Worm (Caenorhabditis elegans) whole organism, young adult: ENCODE data around the gene snb-7.

ENCODE experiments used
- B0019.2 ChIP-seq: fragments of 200-800 bp; sonication (Bioruptor generic); conservative IDR thresholded peaks from 2 replicates; pipeline ENCODE4 v1.3.6; 2022; ENCODE audit warnings: missing genetic modification reagents, missing genetic modification characterization, missing compliant biosample characterization
- B0035.1 ChIP-seq: sonication (generic microtip); optimal IDR thresholded peaks from 2 replicates; lab custom pipeline; 2016; ENCODE audit warnings: missing genetic modification characterization, mild to moderate bottlenecking, missing compliant biosample characterization, missing genotype, missing genetic modification reagents
- C06A6.2 ChIP-seq: fragments of 200-800 bp; sonication (Bioruptor generic); conservative IDR thresholded peaks from 2 replicates; pipeline ENCODE4 v1.3.6; 2022; ENCODE audit warnings: missing genetic modification characterization, missing compliant biosample characterization
- F10E7.11 ChIP-seq: sonication (generic microtip); optimal IDR thresholded peaks from 2 replicates; lab custom pipeline; 2017; ENCODE audit warnings: mild to moderate bottlenecking, missing genetic modification characterization, moderate library complexity, missing compliant biosample characterization
- F52B5.7 ChIP-seq: sonication (generic microtip); optimal IDR thresholded peaks from 2 replicates; lab custom pipeline; 2016; ENCODE audit warnings: mild to moderate bottlenecking, missing genetic modification characterization, missing compliant biosample characterization
- F55B11.4 ChIP-seq: sonication (generic microtip); optimal IDR thresholded peaks from 2 replicates; lab custom pipeline; 2016; ENCODE audit warnings: missing compliant biosample characterization, missing genetic modification characterization, borderline replicate concordance; ENCODE audit not compliant: insufficient read depth
- F57C9.4 ChIP-seq: sonication (generic microtip); optimal IDR thresholded peaks from 2 replicates; lab custom pipeline; 2017; ENCODE audit warnings: mild to moderate bottlenecking, missing genetic modification characterization, missing compliant biosample characterization
- K11D2.4 ChIP-seq: fragments of 200-800 bp; sonication (Bioruptor generic); IDR thresholded peaks from 2 replicates; pipeline ENCODE4 v1.3.6; 2022; ENCODE audit warnings: missing genetic modification reagents, missing genetic modification characterization, missing compliant biosample characterization
- Y53F4B.3 ChIP-seq: fragments of 200-800 bp; sonication (Bioruptor generic); IDR thresholded peaks from 2 replicates; pipeline ENCODE4 v1.3.6; 2022; ENCODE audit warnings: missing genetic modification reagents, missing genetic modification characterization, missing compliant biosample characterization
- Y56A3A.18 ChIP-seq: fragments of 200-800 bp; sonication (Bioruptor generic); IDR thresholded peaks from 2 replicates; pipeline ENCODE4 v1.3.6; 2022; ENCODE audit warnings: missing genetic modification reagents, missing genetic modification characterization, missing compliant biosample characterization
- Y67H2A.10 ChIP-seq: fragments of 200-800 bp; sonication (Bioruptor generic); conservative IDR thresholded peaks from 2 replicates; pipeline ENCODE4 v1.3.6; 2022; ENCODE audit warnings: missing genetic modification reagents, missing genetic modification characterization, missing compliant biosample characterization
- ZK185.1 ChIP-seq: sonication (generic microtip); optimal IDR thresholded peaks from 2 replicates; lab custom pipeline; 2016; ENCODE audit warnings: mild to moderate bottlenecking, missing genetic modification characterization, missing compliant biosample characterization; ENCODE audit not compliant: poor library complexity, severe bottlenecking
- akir-1 ChIP-seq: fragments of 200-800 bp; sonication (Bioruptor generic); optimal IDR thresholded peaks from 2 replicates; lab custom pipeline; 2018; ENCODE audit warnings: mild to moderate bottlenecking, missing genetic modification characterization, moderate library complexity, missing compliant biosample characterization
- athp-1 ChIP-seq: sonication (generic microtip); optimal IDR thresholded peaks from 2 replicates; lab custom pipeline; 2017; ENCODE audit warnings: mild to moderate bottlenecking, missing genetic modification characterization, missing compliant biosample characterization
- attf-5 ChIP-seq: fragments of 200-800 bp; sonication (Bioruptor generic); optimal IDR thresholded peaks from 2 replicates; lab custom pipeline; 2018; ENCODE audit warnings: mild to moderate bottlenecking, missing genetic modification characterization, missing compliant biosample characterization
- bed-1 ChIP-seq: fragments of 200-800 bp; sonication (Bioruptor generic); IDR thresholded peaks from 2 replicates; pipeline ENCODE4 v1.3.6; 2022; ENCODE audit warnings: missing genetic modification reagents, missing genetic modification characterization, missing compliant biosample characterization
- cebp-1 ChIP-seq, 2 experiments: fragments of 200-800 bp in 1 of 2; sonication (Bioruptor generic) in 1 of 2; sonication (generic microtip) in 1 of 2; IDR thresholded peaks in 1 of 2; optimal IDR thresholded peaks in 1 of 2; 2 replicates each; pipeline versions ENCODE4 v1.3.6 to Lab custom; 2017 to 2022; ENCODE audit warnings: missing compliant biosample characterization in 2 of 2, missing genetic modification characterization in 2 of 2, mild to moderate bottlenecking in 1 of 2, missing genetic modification reagents in 1 of 2, moderate library complexity in 1 of 2
- ceh-40 ChIP-seq: fragments of 200-800 bp; sonication (Bioruptor generic); IDR thresholded peaks from 2 replicates; pipeline ENCODE4 v1.3.6; 2022; ENCODE audit warnings: missing genetic modification characterization, missing compliant biosample characterization
- chd-7 ChIP-seq: sonication (generic microtip); optimal IDR thresholded peaks from 2 replicates; lab custom pipeline; 2016; ENCODE audit warnings: mild to moderate bottlenecking, missing genetic modification characterization, moderate library complexity, missing compliant biosample characterization
- dox-1 ChIP-seq: fragments of 200-800 bp; sonication (Bioruptor generic); IDR thresholded peaks from 2 replicates; pipeline ENCODE4 v1.3.6; 2022; ENCODE audit warnings: missing genetic modification reagents, missing genetic modification characterization, missing compliant biosample characterization
- dpff-1 ChIP-seq: sonication (generic microtip); optimal IDR thresholded peaks from 2 replicates; lab custom pipeline; 2017; ENCODE audit warnings: mild to moderate bottlenecking, missing genetic modification characterization, missing compliant biosample characterization
- egrh-3 ChIP-seq: fragments of 200-800 bp; sonication (Bioruptor generic); IDR thresholded peaks from 2 replicates; pipeline ENCODE4 v1.3.6; 2022; ENCODE audit warnings: missing genetic modification reagents, missing genetic modification characterization, missing compliant biosample characterization
- fkh-3 ChIP-seq: sonication (generic microtip); optimal IDR thresholded peaks from 2 replicates; lab custom pipeline; 2016; ENCODE audit warnings: mild to moderate bottlenecking, missing genetic modification characterization, missing compliant biosample characterization
- hrde-1 ChIP-seq: sonication (generic microtip); optimal IDR thresholded peaks from 2 replicates; lab custom pipeline; 2016; ENCODE audit warnings: missing genetic modification characterization, mild to moderate bottlenecking, missing compliant biosample characterization, moderate library complexity, missing genotype, missing genetic modification reagents, borderline replicate concordance
- lin-54 ChIP-seq: fragments of 200-800 bp; sonication (Bioruptor generic); optimal IDR thresholded peaks from 2 replicates; lab custom pipeline; 2018; ENCODE audit warnings: mild to moderate bottlenecking, missing genetic modification characterization, missing compliant biosample characterization
- madf-3 ChIP-seq: fragments of 200-800 bp; sonication (Bioruptor generic); IDR thresholded peaks from 2 replicates; pipeline ENCODE4 v1.3.6; 2022; ENCODE audit warnings: missing genetic modification reagents, missing genetic modification characterization, missing compliant biosample characterization
- madf-6 ChIP-seq: fragments of 200-800 bp; sonication (Bioruptor generic); IDR thresholded peaks from 2 replicates; pipeline ENCODE4 v1.3.6; 2022; ENCODE audit warnings: missing genetic modification reagents, missing genetic modification characterization, missing compliant biosample characterization
- madf-8 ChIP-seq: fragments of 200-800 bp; sonication (Bioruptor generic); conservative IDR thresholded peaks from 2 replicates; pipeline ENCODE4 v1.3.6; 2022; ENCODE audit warnings: missing genetic modification reagents, missing genetic modification characterization, missing compliant biosample characterization
- mxl-1 ChIP-seq: sonication (generic microtip); optimal IDR thresholded peaks from 2 replicates; lab custom pipeline; 2016; ENCODE audit warnings: missing genetic modification characterization, missing compliant biosample characterization
- nfyb-1 ChIP-seq: fragments of 200-800 bp; sonication (Bioruptor generic); IDR thresholded peaks from 2 replicates; pipeline ENCODE4 v1.3.6; 2022; ENCODE audit warnings: missing genetic modification reagents, missing genetic modification characterization, missing compliant biosample characterization
- nhr-120 ChIP-seq: fragments of 200-800 bp; sonication (Bioruptor generic); IDR thresholded peaks from 2 replicates; pipeline ENCODE4 v1.3.6; 2022; ENCODE audit warnings: missing genetic modification characterization, missing compliant biosample characterization
- nhr-179 ChIP-seq: sonication (generic microtip); optimal IDR thresholded peaks from 2 replicates; lab custom pipeline; 2016; ENCODE audit warnings: mild to moderate bottlenecking, missing genetic modification characterization, missing compliant biosample characterization
- nhr-80 ChIP-seq: sonication (generic microtip); optimal IDR thresholded peaks from 2 replicates; lab custom pipeline; 2016; ENCODE audit warnings: missing genetic modification characterization, missing compliant biosample characterization
- pbrm-1 ChIP-seq: fragments of 200-800 bp; sonication (Bioruptor generic); IDR thresholded peaks from 2 replicates; pipeline ENCODE4 v1.3.6; 2022; ENCODE audit warnings: missing genetic modification reagents, missing genetic modification characterization, missing compliant biosample characterization
- pha-4 ChIP-seq: fragments of 150-350 bp; sonication (generic microtip); optimal IDR thresholded peaks from 2 replicates; lab custom pipeline; 2014; ENCODE audit warnings: missing biosample characterization, missing genetic modification reagents, missing genetic modification characterization
- rcor-1 ChIP-seq: fragments of 200-800 bp; sonication (Bioruptor generic); IDR thresholded peaks from 2 replicates; pipeline ENCODE4 v1.3.6; 2022; ENCODE audit warnings: missing genetic modification reagents, missing genetic modification characterization, missing compliant biosample characterization
- repo-1 ChIP-seq: sonication (generic microtip); optimal IDR thresholded peaks from 2 replicates; lab custom pipeline; 2017; ENCODE audit warnings: mild to moderate bottlenecking, missing genetic modification characterization, missing compliant biosample characterization
- tbx-9 ChIP-seq: sonication (generic microtip); optimal IDR thresholded peaks from 2 replicates; lab custom pipeline; 2016; ENCODE audit warnings: borderline replicate concordance, missing genetic modification characterization, inconsistent platforms, missing compliant biosample characterization
- unc-62 ChIP-seq: fragments of 150-350 bp; optimal IDR thresholded peaks from 2 replicates; lab custom pipeline; 2014; ENCODE audit warnings: missing biosample characterization, missing genetic modification reagents, missing genetic modification characterization
- ztf-22 ChIP-seq: fragments of 200-800 bp; sonication (Bioruptor generic); optimal IDR thresholded peaks from 2 replicates; lab custom pipeline; 2018; ENCODE audit warnings: mild to moderate bottlenecking, missing genetic modification characterization, moderate library complexity, missing compliant biosample characterization
- ztf-3 ChIP-seq: fragments of 200-800 bp; sonication (Bioruptor generic); optimal IDR thresholded peaks from 2 replicates; lab custom pipeline; 2018; ENCODE audit warnings: mild to moderate bottlenecking, missing genetic modification characterization, missing compliant biosample characterization

Gene snb-7

DNA sequence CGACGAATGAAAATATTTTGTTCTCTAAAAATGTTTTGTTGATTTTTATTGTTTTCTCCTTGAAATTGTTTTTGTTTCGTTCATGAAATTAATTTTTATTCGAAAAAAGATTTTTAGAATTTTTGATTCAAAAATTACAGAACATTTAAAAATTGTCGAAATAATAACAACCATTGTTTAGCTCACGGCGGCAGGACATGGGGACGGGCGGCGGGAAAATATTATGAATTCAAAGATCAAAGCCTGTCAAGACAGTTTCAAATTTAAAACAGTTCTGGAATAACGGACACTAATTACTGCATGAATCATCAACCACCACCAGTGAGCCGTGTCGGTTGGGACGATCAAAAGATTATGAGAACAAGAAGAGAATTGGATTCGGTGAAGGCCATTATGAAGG lies at the start of gene snb-7:
TSS of gene snb-7 (plus strand) at position 301 of the 400 bp plus-strand sequence.
- TF ChIP-seq madf-3 (0 out of 2 replicates have a peak, but pooled peaks have one; percentile 61), nfyb-1 (no peak), Y56A3A.18 (GFP tag; lab: Robert Waterston, UW) (0 out of 2 replicates have a peak, but pooled peaks have one; percentile 26), dox-1 (GFP tag; lab: Robert Waterston, UW) (no peak)

DNA sequence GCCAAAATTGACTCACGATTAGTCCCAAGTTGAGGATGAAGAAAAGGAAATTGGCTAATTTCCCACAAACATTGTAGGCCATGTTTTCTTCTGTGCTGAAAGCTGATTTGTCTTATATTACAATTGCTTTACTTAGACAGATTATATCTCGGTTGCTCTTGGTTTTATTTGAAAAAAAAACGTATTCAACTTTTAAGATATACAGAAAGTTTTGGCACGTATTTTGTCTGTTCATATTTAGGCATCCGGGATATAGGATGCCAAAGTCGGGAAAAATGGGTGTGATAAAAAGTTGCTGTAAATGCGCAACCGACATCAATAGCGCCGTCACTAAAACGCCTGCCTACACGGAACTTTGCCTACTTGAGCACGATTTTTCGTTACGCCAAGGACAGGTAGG lies 40.5 kb upstream of the snb-7 start, which contains the start of gene tsp-4:
TSS of gene tsp-4 (minus strand) at position 101 of the 400 bp plus-strand sequence.
- no peak for TF ChIP-seq C06A6.2 (GFP tag; lab: Robert Waterston, UW)
- no peak for TF ChIP-seq nhr-120 (GFP tag; lab: Robert Waterston, UW)
- TF ChIP-seq athp-1, result no peak
- TF ChIP-seq nhr-179 (tag; lab: Kevin White, UChicago), result no peak
- no peak for TF ChIP-seq akir-1 (GFP tag; lab: Kevin White, UChicago)
- TF ChIP-seq lin-54, result no peak
- no peak for TF ChIP-seq Y67H2A.10 (GFP tag; lab: Robert Waterston, UW)
- TF ChIP-seq F57C9.4, result no peak
- TF ChIP-seq ztf-3 (GFP tag; lab: Kevin White, UChicago), result no peak
- TF ChIP-seq ztf-22 (GFP tag; lab: Kevin White, UChicago), result no peak

DNA sequence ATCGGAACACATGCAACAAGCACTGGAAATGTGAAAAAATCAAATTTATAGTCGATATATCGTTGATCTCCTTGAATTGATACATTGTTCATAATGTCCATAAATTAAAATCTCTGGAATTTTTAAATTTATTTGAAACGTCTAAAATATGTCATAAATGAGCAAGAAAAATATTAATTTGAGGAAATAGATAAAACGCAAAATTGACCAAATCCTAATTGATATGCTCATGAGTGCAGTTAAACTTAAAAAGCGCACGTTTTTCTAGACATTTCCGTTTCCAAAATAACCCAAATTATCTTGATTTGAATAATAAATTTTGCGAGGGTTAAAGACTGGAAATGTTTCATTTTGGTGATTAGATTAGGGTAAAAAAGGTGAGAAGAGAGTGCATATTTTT lies 38.1 kb upstream of the snb-7 start, which contains the start of gene sru-13:
TSS of gene sru-13 (minus strand) at position 101 of the 400 bp plus-strand sequence.
- no peak for TF ChIP-seq F52B5.7 (tag; lab: Kevin White, UChicago)
- no peak for TF ChIP-seq K11D2.4 (GFP tag; lab: Robert Waterston, UW)
- no peak for TF ChIP-seq Y53F4B.3
- no peak for TF ChIP-seq ztf-22 (GFP tag; lab: Kevin White, UChicago)
- no peak for TF ChIP-seq athp-1
- TF ChIP-seq attf-5 (GFP tag; lab: Kevin White, UChicago), result no peak
- no peak for TF ChIP-seq repo-1 (tag; lab: Kevin White, UChicago)
- no peak for TF ChIP-seq tbx-9 (tag; lab: Kevin White, UChicago)
- TF ChIP-seq ceh-40 (GFP tag; lab: Robert Waterston, UW), result no peak
- no peak for TF ChIP-seq bed-1 (GFP tag; lab: Robert Waterston, UW)
- TF ChIP-seq B0035.1 (tag; lab: Kevin White, UChicago), result no peak
- TF ChIP-seq nhr-120 (GFP tag; lab: Robert Waterston, UW), result no peak
- TF ChIP-seq ZK185.1, result no peak
- TF ChIP-seq chd-7 (tag; lab: Kevin White, UChicago), result no peak
- no peak for TF ChIP-seq F10E7.11 (tag; lab: Kevin White, UChicago)
- no peak for TF ChIP-seq pbrm-1 (GFP tag; lab: Robert Waterston, UW)

- TF ChIP-seq egrh-3 (no peak), athp-1 (no peak), madf-3 (no peak), mxl-1 (tag; lab: Kevin White, UChicago) (no peak)
These were observed 35.3 kb upstream of the snb-7 start, which contains the start of gene eak-4 for ce11 chrIV:12525409-12525808. Gene eak-4 (minus strand): TSS chrIV:12525509.

DNA sequence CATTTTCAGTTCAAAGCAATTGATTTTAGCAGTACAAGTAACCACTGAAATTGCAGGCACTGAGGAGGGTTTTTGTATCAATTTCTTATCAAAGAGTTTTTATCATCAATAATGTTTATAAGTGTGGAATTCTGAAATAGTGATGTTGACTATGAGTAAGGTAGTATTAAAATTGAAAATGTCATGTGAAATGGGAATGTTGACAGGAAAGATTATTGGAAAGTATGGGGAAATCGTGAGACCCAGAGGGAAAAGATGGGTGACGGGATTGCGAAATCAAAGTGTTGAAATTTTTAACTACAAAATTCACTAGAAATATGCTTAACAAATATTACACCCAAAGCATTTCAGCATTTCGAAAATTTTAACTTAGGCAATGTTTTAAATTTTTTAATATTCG lies 33.5 kb upstream of the snb-7 start, which contains the start of gene F53B2.8:
TSS of gene F53B2.8 (minus strand) at position 180 of the 400 bp plus-strand sequence.
- TF ChIP-seq ztf-3 (GFP tag; lab: Kevin White, UChicago), result no peak
- TF ChIP-seq unc-62 (GFP tag; lab: Kevin White, UChicago), result peak; percentile 83
- no peak for TF ChIP-seq F55B11.4
- peak; percentile 85 for TF ChIP-seq pha-4 (tag; lab: Kevin White, UChicago)
- no peak for TF ChIP-seq fkh-3 (tag; lab: Kevin White, UChicago)
- no peak for TF ChIP-seq ZK185.1
- no peak for TF ChIP-seq rcor-1
- peak; percentile 91 for TF ChIP-seq nhr-80
- 0 out of 2 replicates have a peak, but pooled peaks have one; percentile 35 for TF ChIP-seq Y56A3A.18 (GFP tag; lab: Robert Waterston, UW)
- no peak for TF ChIP-seq pbrm-1 (GFP tag; lab: Robert Waterston, UW)
- TF ChIP-seq cebp-1 (GFP tag; IDR thresholded peaks at IDR 0.05; lab: Robert Waterston, UW), result peak; percentile 98
- TF ChIP-seq cebp-1 (tag; optimal IDR thresholded peaks at IDR 0.05; lab: Kevin White, UChicago), result peak; percentile 99
- no peak for TF ChIP-seq athp-1
- no peak for TF ChIP-seq madf-8
- no peak for TF ChIP-seq hrde-1
- no peak for TF ChIP-seq B0035.1 (tag; lab: Kevin White, UChicago)
- no peak for TF ChIP-seq madf-6 (GFP tag; lab: Robert Waterston, UW)
- no peak for TF ChIP-seq B0019.2 (GFP tag; lab: Robert Waterston, UW)
- TF ChIP-seq dpff-1, result no peak
